Fruit fly (Drosophila melanogaster) whole organism, prepupa: ENCODE measurements around the gene CG31792.

ENCODE experiments used
- CG11294 ChIP-seq: fragments of 200-800 bp; sonication (Bioruptor generic); IDR thresholded peaks from 2 replicates; pipeline ENCODE4 v1.3.6; 2022; ENCODE audit warnings: missing biosample characterization, missing genetic modification characterization
- CG11762 ChIP-seq: fragments of 200-800 bp; sonication (Bioruptor generic); optimal IDR thresholded peaks from 3 replicates; lab custom pipeline; 2016; ENCODE audit warnings: missing biosample characterization, missing genetic modification characterization; ENCODE audit not compliant: insufficient read depth
- CG15336 ChIP-seq: fragments of 200-800 bp; sonication (Bioruptor generic); IDR thresholded peaks from 2 replicates; pipeline ENCODE4 v1.3.6; 2022; ENCODE audit warnings: missing biosample characterization, missing genetic modification characterization
- CG1621 ChIP-seq: fragments of 200-800 bp; sonication (Bioruptor generic); optimal IDR thresholded peaks from 3 replicates; lab custom pipeline; 2018; ENCODE audit warnings: missing biosample characterization, mild to moderate bottlenecking, missing genetic modification characterization
- CG16779 ChIP-seq: fragments of 200-800 bp; sonication (Bioruptor generic); optimal IDR thresholded peaks from 3 replicates; lab custom pipeline; 2017; ENCODE audit warnings: missing biosample characterization, mild to moderate bottlenecking, missing genetic modification characterization
- CG3032 ChIP-seq: fragments of 200-800 bp; optimal IDR thresholded peaks from 2 replicates; lab custom pipeline; 2019; ENCODE audit warnings: missing biosample characterization, mild to moderate bottlenecking, missing genetic modification characterization, moderate library complexity
- CG31627 ChIP-seq: fragments of 200-800 bp; sonication (Bioruptor generic); optimal IDR thresholded peaks from 3 replicates; lab custom pipeline; 2016; ENCODE audit warnings: missing biosample characterization, missing genetic modification characterization
- CG32006 ChIP-seq: fragments of 200-800 bp; sonication (Bioruptor generic); optimal IDR thresholded peaks from 3 replicates; lab custom pipeline; 2017; ENCODE audit warnings: missing biosample characterization, mild to moderate bottlenecking, missing genetic modification characterization
- CG34406 ChIP-seq: fragments of 200-800 bp; sonication (Bioruptor generic); optimal IDR thresholded peaks from 3 replicates; lab custom pipeline; 2016; ENCODE audit warnings: missing biosample characterization, missing genetic modification characterization
- CG3919 ChIP-seq: fragments of 200-800 bp; sonication (Bioruptor generic); optimal IDR thresholded peaks from 3 replicates; lab custom pipeline; 2016; ENCODE audit warnings: missing biosample characterization, missing genetic modification characterization
- CG6276 ChIP-seq: fragments of 200-800 bp; sonication (Bioruptor generic); optimal IDR thresholded peaks from 2 replicates; lab custom pipeline; 2017; ENCODE audit warnings: missing biosample characterization, mild to moderate bottlenecking, missing genetic modification characterization
- CG6792 ChIP-seq: fragments of 200-800 bp; sonication (Bioruptor generic); optimal IDR thresholded peaks from 3 replicates; lab custom pipeline; 2016; ENCODE audit warnings: missing biosample characterization, missing genetic modification characterization
- CG6808 ChIP-seq: fragments of 200-800 bp; sonication (Bioruptor generic); optimal IDR thresholded peaks from 3 replicates; lab custom pipeline; 2017; ENCODE audit warnings: missing biosample characterization, missing genetic modification characterization, mild to moderate bottlenecking, moderate library complexity, missing genetic modification reagents
- CG6854 ChIP-seq: fragments of 200-800 bp; sonication (Bioruptor generic); optimal IDR thresholded peaks from 2 replicates; lab custom pipeline; 2017; ENCODE audit warnings: missing biosample characterization, mild to moderate bottlenecking, missing genetic modification characterization
- CG7368 ChIP-seq: fragments of 200-800 bp; sonication (Bioruptor generic); optimal IDR thresholded peaks from 3 replicates; lab custom pipeline; 2016; ENCODE audit warnings: missing biosample characterization, missing genetic modification characterization
- CG8119 ChIP-seq: fragments of 200-800 bp; sonication (Bioruptor generic); IDR thresholded peaks from 3 replicates; pipeline ENCODE4 v1.3.6; 2022; ENCODE audit warnings: missing biosample characterization, missing genetic modification characterization
- CG8319 ChIP-seq: fragments of 200-800 bp; sonication (Bioruptor generic); optimal IDR thresholded peaks from 3 replicates; lab custom pipeline; 2016; ENCODE audit warnings: missing biosample characterization, missing genetic modification characterization
- CG8632 ChIP-seq: fragments of 200-800 bp; sonication (Bioruptor generic); optimal IDR thresholded peaks from 3 replicates; lab custom pipeline; 2016; ENCODE audit warnings: missing biosample characterization, missing genetic modification characterization
- CG9139 ChIP-seq: fragments of 200-800 bp; sonication (Bioruptor generic); optimal IDR thresholded peaks from 3 replicates; lab custom pipeline; 2017; ENCODE audit warnings: missing biosample characterization, mild to moderate bottlenecking, missing genetic modification characterization
- Eip75B ChIP-seq: fragments of 200-800 bp; sonication (Bioruptor generic); optimal IDR thresholded peaks from 3 replicates; lab custom pipeline; 2016; ENCODE audit warnings: missing biosample characterization, missing genetic modification characterization
- Eip78C ChIP-seq: fragments of 200-800 bp; sonication (Bioruptor generic); peaks from one replicate; lab custom pipeline; 2016; ENCODE audit warnings: missing biosample characterization, missing genetic modification characterization
- Ets21C ChIP-seq: fragments of 200-800 bp; sonication (Bioruptor generic); optimal IDR thresholded peaks from 3 replicates; lab custom pipeline; 2016; ENCODE audit warnings: missing biosample characterization, missing genetic modification characterization
- Ets96B ChIP-seq: fragments of 200-800 bp; optimal IDR thresholded peaks from 2 replicates; lab custom pipeline; 2019; ENCODE audit warnings: missing biosample characterization, mild to moderate bottlenecking, missing genetic modification characterization, moderate library complexity
- Hr39 ChIP-seq: fragments of 200-800 bp; sonication (Bioruptor generic); optimal IDR thresholded peaks from 2 replicates; lab custom pipeline; 2016; ENCODE audit warnings: missing biosample characterization, missing genetic modification characterization
- Hr4 ChIP-seq: fragments of 200-800 bp; sonication (Bioruptor generic); optimal IDR thresholded peaks from 3 replicates; lab custom pipeline; 2016; ENCODE audit warnings: missing biosample characterization, missing genetic modification characterization
- Lpt ChIP-seq: fragments of 200-800 bp; sonication (Bioruptor generic); optimal IDR thresholded peaks from 3 replicates; lab custom pipeline; 2016; ENCODE audit warnings: missing biosample characterization, missing genetic modification characterization
- Met ChIP-seq: fragments of 200-800 bp; sonication (Bioruptor generic); optimal IDR thresholded peaks from 3 replicates; lab custom pipeline; 2016; ENCODE audit warnings: missing biosample characterization, missing genetic modification characterization
- OdsH ChIP-seq: fragments of 200-800 bp; sonication (Bioruptor generic); optimal IDR thresholded peaks from 3 replicates; lab custom pipeline; 2016; ENCODE audit warnings: missing biosample characterization, missing genetic modification characterization
- Sox102F ChIP-seq: fragments of 200-800 bp; sonication (Bioruptor generic); optimal IDR thresholded peaks from 2 replicates; lab custom pipeline; 2016; ENCODE audit warnings: missing biosample characterization, mild to moderate bottlenecking, missing genetic modification characterization
- Sox14 ChIP-seq: fragments of 200-800 bp; sonication (Bioruptor generic); optimal IDR thresholded peaks from 3 replicates; lab custom pipeline; 2016; ENCODE audit warnings: missing biosample characterization, missing genetic modification characterization
- Sox15 ChIP-seq: fragments of 200-800 bp; sonication (Bioruptor generic); optimal IDR thresholded peaks from 3 replicates; lab custom pipeline; 2016; ENCODE audit warnings: missing biosample characterization, missing genetic modification characterization
- acj6 ChIP-seq: fragments of 200-800 bp; sonication (Bioruptor generic); optimal IDR thresholded peaks from 3 replicates; lab custom pipeline; 2016; ENCODE audit warnings: missing biosample characterization, missing genetic modification characterization
- cyc ChIP-seq: fragments of 200-800 bp; sonication (Bioruptor generic); optimal IDR thresholded peaks from 3 replicates; lab custom pipeline; 2016; ENCODE audit warnings: missing biosample characterization, missing genetic modification characterization
- dac ChIP-seq: fragments of 200-800 bp; sonication (Bioruptor generic); optimal IDR thresholded peaks from 2 replicates; lab custom pipeline; 2017; ENCODE audit warnings: missing biosample characterization, mild to moderate bottlenecking, missing genetic modification characterization
- eg ChIP-seq: fragments of 200-800 bp; sonication (Bioruptor generic); IDR thresholded peaks from 3 replicates; pipeline ENCODE4 v1.3.6; 2022; ENCODE audit warnings: missing biosample characterization, missing genetic modification characterization
- esn ChIP-seq: fragments of 200-800 bp; sonication (Bioruptor generic); optimal IDR thresholded peaks from 2 replicates; lab custom pipeline; 2016; ENCODE audit warnings: missing biosample characterization, mild to moderate bottlenecking, missing genetic modification characterization, moderate library complexity
- fd59A ChIP-seq: fragments of 200-800 bp; sonication (Bioruptor generic); optimal IDR thresholded peaks from 2 replicates; lab custom pipeline; 2017; ENCODE audit warnings: missing biosample characterization, mild to moderate bottlenecking, missing genetic modification characterization, missing genetic modification reagents
- fd85E ChIP-seq: fragments of 200-800 bp; sonication (Bioruptor generic); optimal IDR thresholded peaks from 3 replicates; lab custom pipeline; 2016; ENCODE audit warnings: missing biosample characterization, missing genetic modification characterization
- fkh ChIP-seq: fragments of 200-800 bp; sonication (Bioruptor generic); optimal IDR thresholded peaks from 3 replicates; lab custom pipeline; 2017; ENCODE audit warnings: missing biosample characterization, mild to moderate bottlenecking, missing genetic modification characterization, moderate library complexity
- lz ChIP-seq: fragments of 200-800 bp; sonication (Bioruptor generic); optimal IDR thresholded peaks from 3 replicates; lab custom pipeline; 2016; ENCODE audit warnings: missing biosample characterization, missing genetic modification characterization
- net ChIP-seq: fragments of 200-800 bp; sonication (Bioruptor generic); optimal IDR thresholded peaks from 3 replicates; lab custom pipeline; 2016; ENCODE audit warnings: missing biosample characterization, missing genetic modification characterization
- pdm3 ChIP-seq: fragments of 200-800 bp; sonication (Bioruptor generic); optimal IDR thresholded peaks from 3 replicates; lab custom pipeline; 2016; ENCODE audit warnings: missing biosample characterization, missing genetic modification characterization
- ss ChIP-seq, 2 experiments: fragments of 200-800 bp; sonication (Bioruptor generic); optimal IDR thresholded peaks; 2 replicates in 1 of 2; 3 replicates in 1 of 2; lab custom pipeline; 2017 to 2018; ENCODE audit warnings: mild to moderate bottlenecking in 2 of 2, missing biosample characterization in 2 of 2, missing genetic modification characterization in 2 of 2, moderate library complexity in 1 of 2
- topi ChIP-seq: fragments of 200-800 bp; sonication (Bioruptor generic); optimal IDR thresholded peaks from 3 replicates; lab custom pipeline; 2016; ENCODE audit warnings: missing biosample characterization, missing genetic modification characterization
- vri ChIP-seq: fragments of 200-800 bp; sonication (Bioruptor generic); optimal IDR thresholded peaks from 3 replicates; lab custom pipeline; 2016; ENCODE audit warnings: missing biosample characterization, mild to moderate bottlenecking, missing genetic modification characterization

Gene CG31792

DNA sequence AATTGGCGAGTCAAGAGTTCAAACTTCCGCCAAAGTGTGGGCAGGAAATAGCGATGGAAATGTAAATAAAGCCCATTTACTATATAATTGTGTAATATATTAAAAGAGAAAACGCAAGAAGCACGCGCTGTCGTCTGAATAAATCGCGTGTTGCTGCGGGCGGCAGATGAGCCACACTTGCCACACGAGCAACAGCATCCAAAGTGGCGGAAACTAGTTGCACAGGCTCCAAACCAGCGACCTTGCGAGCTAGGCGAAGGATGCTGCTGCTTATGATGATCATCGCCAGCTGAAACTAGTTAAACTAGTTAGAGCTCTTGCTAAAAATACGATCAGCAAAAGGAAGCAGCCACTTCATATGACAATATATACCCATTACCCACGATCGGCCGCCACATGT, 17.8 kb upstream of the CG31792 start:
- TF ChIP-seq CG3919 = no peak
- peak in 1 of 2 experiments; percentile 81 for TF ChIP-seq ss (GFP tag; optimal IDR thresholded peaks at IDR 0.05; lab: Kevin White, UChicago)

DNA sequence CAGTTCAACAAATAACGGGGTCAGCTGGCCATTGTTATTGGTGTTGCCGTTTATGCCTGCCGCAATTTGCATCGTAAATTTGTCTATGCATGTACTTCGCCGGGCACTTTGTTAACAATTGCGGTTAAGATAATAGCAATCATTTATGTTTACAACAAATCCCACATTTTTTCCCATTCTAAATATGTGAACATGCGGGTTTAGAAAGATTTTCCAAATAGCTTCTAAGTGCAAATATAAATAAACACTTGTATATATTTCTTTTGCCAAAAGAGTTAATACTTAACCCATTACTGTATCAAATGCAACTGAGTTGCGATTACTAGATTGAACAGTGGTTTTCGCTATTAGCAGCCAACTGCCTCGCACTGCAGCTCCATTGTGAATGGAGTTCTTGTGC, 16.3 kb upstream of the CG31792 start:
- TF ChIP-seq fd85E (GFP tag; lab: Kevin White, UChicago) = no peak
- no peak for TF ChIP-seq Ets96B
- TF ChIP-seq vri (GFP tag; lab: Kevin White, UChicago) = no peak
- no peak for TF ChIP-seq Hr39 (GFP tag; lab: Kevin White, UChicago)
- no peak for TF ChIP-seq CG34406 (GFP tag; lab: Kevin White, UChicago)
- peak; percentile 37 for TF ChIP-seq CG6276 (GFP tag; lab: Kevin White, UChicago)
- TF ChIP-seq Hr4 (GFP tag; lab: Kevin White, UChicago) = peak; percentile 24
- no peak for TF ChIP-seq CG8319 (GFP tag; lab: Kevin White, UChicago)
- TF ChIP-seq CG3032 (tag; lab: Kevin White, UChicago) = no peak
- peak; percentile 61 for TF ChIP-seq CG15336 (GFP tag; lab: Robert Waterston, UW)
- no peak for TF ChIP-seq lz
- no peak for TF ChIP-seq dac (GFP tag; lab: Kevin White, UChicago)
- no peak for TF ChIP-seq CG1621 (tag; lab: Kevin White, UChicago)
- peak; percentile 11 for TF ChIP-seq pdm3 (GFP tag; lab: Kevin White, UChicago)
- TF ChIP-seq CG8119 (GFP tag; lab: Robert Waterston, UW) = peak; percentile 42; the same call in 2 of the 3 replicates
- TF ChIP-seq esn (GFP tag; lab: Kevin White, UChicago) = no peak
- TF ChIP-seq CG9139 = no peak
- TF ChIP-seq net (GFP tag; lab: Kevin White, UChicago) = no peak
- TF ChIP-seq CG32006 (GFP tag; lab: Kevin White, UChicago) = peak; percentile 42
- no peak for TF ChIP-seq Sox14 (GFP tag; lab: Kevin White, UChicago)
- TF ChIP-seq cyc = no peak
- TF ChIP-seq CG7368 (GFP tag; lab: Kevin White, UChicago) = no peak
- TF ChIP-seq Eip78C (GFP tag; lab: Kevin White, UChicago) = peak; percentile 45
- TF ChIP-seq CG6792 (GFP tag; lab: Kevin White, UChicago) = no peak
- peak; percentile 72 for TF ChIP-seq eg (GFP tag; lab: Robert Waterston, UW)
- TF ChIP-seq fd59A (GFP tag; lab: Kevin White, UChicago) = no peak
- no peak for TF ChIP-seq CG16779 (tag; lab: Kevin White, UChicago)
- TF ChIP-seq ss (GFP tag; optimal IDR thresholded peaks at IDR 0.05; lab: Kevin White, UChicago) = no peak
- peak; percentile 34; the same call in 1 of the 2 replicates for TF ChIP-seq CG11294 (GFP tag; lab: Robert Waterston, UW)
- no peak for TF ChIP-seq CG8632 (GFP tag; lab: Kevin White, UChicago)
- TF ChIP-seq Ets21C (GFP tag; lab: Kevin White, UChicago) = no peak
- TF ChIP-seq CG6854 (GFP tag; lab: Kevin White, UChicago) = no peak
- TF ChIP-seq CG3919 = no peak

DNA sequence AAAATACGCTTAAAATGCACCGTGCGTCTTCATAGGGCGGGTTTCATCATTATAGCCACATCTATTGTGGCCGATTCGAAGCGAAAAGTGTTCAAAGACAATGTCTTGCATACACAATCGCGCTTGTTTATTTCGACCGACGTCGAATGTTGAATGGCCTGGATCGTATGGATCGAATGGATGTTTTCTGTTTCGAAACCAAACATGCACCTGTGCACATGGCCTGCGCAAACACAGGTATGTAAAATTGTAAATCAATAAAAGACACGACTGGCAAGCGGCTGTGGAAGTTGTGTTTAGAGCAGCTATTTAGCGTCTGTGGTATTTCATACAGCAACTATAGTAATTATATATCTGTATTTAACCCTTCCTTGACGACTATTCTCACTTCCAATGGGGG, 15.8 kb upstream of the CG31792 start:
- peak; percentile 1 for TF ChIP-seq fkh
- no peak for TF ChIP-seq vri (GFP tag; lab: Kevin White, UChicago)
- TF ChIP-seq, all 60 proteins: peak for 1

DNA sequence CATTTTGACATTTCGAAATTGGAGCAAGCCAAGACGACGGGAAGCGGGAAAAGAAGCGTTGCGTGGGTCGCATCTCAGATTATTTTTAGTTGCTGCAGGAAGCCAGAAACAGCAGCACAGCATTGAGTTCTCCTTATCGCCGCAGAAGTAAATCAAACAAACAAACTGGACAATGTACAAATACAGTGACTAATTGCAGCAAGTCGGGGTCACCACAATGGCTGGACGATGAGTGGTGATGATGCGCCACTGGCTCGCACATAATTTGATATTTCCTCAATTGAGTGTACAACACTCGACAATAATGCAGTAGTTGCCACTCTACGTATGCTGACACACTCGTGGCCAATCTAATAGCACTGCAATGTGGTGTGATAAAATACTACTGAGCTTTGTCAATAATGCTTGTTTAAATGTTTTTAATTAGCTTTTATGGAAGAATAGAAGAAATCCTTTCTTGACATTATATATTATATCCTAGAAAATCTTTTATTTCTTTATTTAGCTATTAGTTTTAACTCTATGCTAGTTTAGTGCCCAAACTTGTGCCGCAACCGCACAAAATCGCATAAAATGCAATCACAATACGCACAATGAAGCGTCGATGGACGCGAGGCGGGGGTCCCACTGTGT, 15.2 kb upstream of the CG31792 start:
- TF ChIP-seq topi (GFP tag; lab: Kevin White, UChicago) (peak; percentile 8), CG31627 (no peak), Sox15 (peak; percentile 10), net (GFP tag; lab: Kevin White, UChicago) (peak; percentile 72), Met (GFP tag; lab: Kevin White, UChicago) (peak; percentile 30), Eip75B (GFP tag; lab: Kevin White, UChicago) (peak; percentile 65), fd85E (GFP tag; lab: Kevin White, UChicago) (no peak), CG1621 (tag; lab: Kevin White, UChicago) (peak; percentile 54), Lpt (peak; percentile 84), CG6808 (GFP tag; lab: Kevin White, UChicago) (peak; percentile 70), eg (GFP tag; lab: Robert Waterston, UW) (peak; percentile 87), OdsH (GFP tag; lab: Kevin White, UChicago) (peak; percentile 71), fd59A (GFP tag; lab: Kevin White, UChicago) (peak; percentile 61), ss (GFP tag; optimal IDR thresholded peaks at IDR 0.05; lab: Kevin White, UChicago) (peak; percentile 34 to 57), CG6792 (GFP tag; lab: Kevin White, UChicago) (peak; percentile 58), CG8632 (GFP tag; lab: Kevin White, UChicago) (peak; percentile 49), CG11762 (peak; percentile 26), acj6 (GFP tag; lab: Kevin White, UChicago) (peak; percentile 55), Sox102F (GFP tag; lab: Kevin White, UChicago) (peak; percentile 16), CG32006 (GFP tag; lab: Kevin White, UChicago) (peak; percentile 89), CG7368 (GFP tag; lab: Kevin White, UChicago) (peak; percentile 36)
